Worm (Caenorhabditis elegans) whole organism, early embryonic: ENCODE data around the gene ZK470.2.

Experiments used
- B0310.2 ChIP-seq: sonication (generic microtip); optimal IDR thresholded peaks from 2 replicates; lab custom pipeline; 2016; ENCODE audit warnings: mild to moderate bottlenecking, missing genetic modification characterization, missing compliant biosample characterization
- F13C5.2 ChIP-seq: sonication (generic microtip); optimal IDR thresholded peaks from 2 replicates; lab custom pipeline; 2017; ENCODE audit warnings: mild to moderate bottlenecking, missing genetic modification characterization, inconsistent platforms, missing compliant biosample characterization
- aly-1 ChIP-seq: sonication (generic microtip); optimal IDR thresholded peaks from 2 replicates; lab custom pipeline; 2016; ENCODE audit warnings: missing genetic modification characterization, missing compliant biosample characterization
- ama-1 ChIP-seq: fragments of 150-350 bp; optimal IDR thresholded peaks from 2 replicates; lab custom pipeline; 2014
- ceh-36 ChIP-seq: sonication (generic microtip); optimal IDR thresholded peaks from 2 replicates; lab custom pipeline; 2016; ENCODE audit warnings: missing genetic modification characterization, inconsistent platforms, missing compliant biosample characterization
- ets-7 ChIP-seq: sonication (generic microtip); optimal IDR thresholded peaks from 2 replicates; lab custom pipeline; 2016; ENCODE audit warnings: missing genotype, missing genetic modification characterization, missing compliant biosample characterization
- flt-1 ChIP-seq: fragments of 200-800 bp; sonication (Bioruptor generic); IDR thresholded peaks from 2 replicates; pipeline ENCODE4 v1.3.6; 2022; ENCODE audit warnings: missing genetic modification characterization, missing compliant biosample characterization
- hnd-1 ChIP-seq: sonication (generic microtip); optimal IDR thresholded peaks from 2 replicates; lab custom pipeline; 2016; ENCODE audit warnings: missing genetic modification characterization, missing compliant biosample characterization
- sea-1 ChIP-seq: fragments of 200-800 bp; sonication (Bioruptor generic); conservative IDR thresholded peaks from 2 replicates; pipeline ENCODE4 v1.3.6; 2022; ENCODE audit warnings: missing genetic modification characterization, missing compliant biosample characterization
- tbx-37 ChIP-seq: fragments of 200-800 bp; sonication (Bioruptor generic); conservative IDR thresholded peaks from 2 replicates; pipeline ENCODE4 v1.3.6; 2022; ENCODE audit warnings: missing genetic modification reagents, missing genetic modification characterization, missing compliant biosample characterization
- tra-4 ChIP-seq: sonication (generic microtip); optimal IDR thresholded peaks from 2 replicates; lab custom pipeline; 2017; ENCODE audit warnings: missing genetic modification characterization, missing compliant biosample characterization

DNA sequence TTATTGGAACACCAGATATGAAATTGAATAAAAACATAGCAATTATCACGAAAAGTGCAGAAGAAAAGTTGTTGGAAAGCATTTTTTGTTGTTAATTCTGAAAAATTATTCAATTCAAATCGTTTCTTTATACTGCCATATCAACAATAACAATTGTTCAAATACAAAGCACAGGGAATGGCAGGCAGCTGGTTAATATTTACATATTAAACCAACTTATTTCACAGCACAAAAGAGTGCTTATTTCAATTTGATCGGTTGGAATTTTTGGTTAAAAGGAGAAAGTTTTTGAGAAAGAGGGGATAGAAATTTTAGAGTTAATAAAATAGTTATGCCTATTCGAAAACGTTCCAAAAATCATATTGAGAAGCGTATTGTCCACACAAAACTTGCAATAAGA, 14.0 kb upstream of the ZK470.2 start, which contains the start of gene F09F9.3:
- TF ChIP-seq ama-1 = no peak
- TF ChIP-seq aly-1 (tag; lab: Kevin White, UChicago) = no peak
- TF ChIP-seq B0310.2 (tag; lab: Kevin White, UChicago) = no peak
- no peak for TF ChIP-seq ceh-36
- no peak for TF ChIP-seq tra-4 (tag; lab: Kevin White, UChicago)
- TF ChIP-seq tbx-37 (GFP tag; lab: Robert Waterston, UW) = no peak
- TF ChIP-seq flt-1 = no peak
- TF ChIP-seq ets-7 (tag; lab: Kevin White, UChicago) = no peak
- no peak for TF ChIP-seq F13C5.2 (tag; lab: Kevin White, UChicago)
- no peak for TF ChIP-seq hnd-1 (tag; lab: Kevin White, UChicago)
- TF ChIP-seq sea-1 (GFP tag; lab: Robert Waterston, UW) = no peak
